Worm (Caenorhabditis elegans) whole organism, L2 larva: ENCODE measurements around the gene hmt-1.

ENCODE experiments used
- C34F6.9 ChIP-seq: fragments of 150-350 bp; optimal IDR thresholded peaks from 2 replicates; lab custom pipeline; 2014; ENCODE audit warnings: missing biosample characterization, missing genetic modification characterization
- F13H6.1 ChIP-seq: sonication (generic microtip); optimal IDR thresholded peaks from 2 replicates; lab custom pipeline; 2016; ENCODE audit warnings: missing genetic modification characterization, missing compliant biosample characterization
- Y55F3AM.14 ChIP-seq: fragments of 200-800 bp; sonication (Bioruptor generic); optimal IDR thresholded peaks from 2 replicates; lab custom pipeline; 2018; ENCODE audit warnings: mild to moderate bottlenecking, missing genetic modification characterization, missing compliant biosample characterization
- ZK546.5 ChIP-seq: sonication (generic microtip); optimal IDR thresholded peaks from 2 replicates; lab custom pipeline; 2017; ENCODE audit warnings: missing biosample characterization, missing genetic modification characterization
- alr-1 ChIP-seq: fragments of 150-350 bp; optimal IDR thresholded peaks from 2 replicates; lab custom pipeline; 2014; ENCODE audit warnings: missing biosample characterization, missing genetic modification characterization
- aly-2 ChIP-seq: fragments of 150-350 bp; optimal IDR thresholded peaks from 2 replicates; lab custom pipeline; 2014; ENCODE audit warnings: missing biosample characterization, missing genetic modification characterization
- ama-1 ChIP-seq: fragments of 150-350 bp; optimal IDR thresholded peaks from 2 replicates; lab custom pipeline; 2018; ENCODE audit warnings: inconsistent platforms
- blmp-1 ChIP-seq: sonication (generic microtip); optimal IDR thresholded peaks from 2 replicates; lab custom pipeline; 2017; ENCODE audit warnings: missing genetic modification characterization, mild to moderate bottlenecking, missing compliant biosample characterization, antibody characterized with exemption, moderate library complexity; ENCODE audit not compliant: insufficient read depth
- ceh-16 ChIP-seq: fragments of 150-350 bp; optimal IDR thresholded peaks from 2 replicates; lab custom pipeline; 2014; ENCODE audit warnings: missing biosample characterization, missing genetic modification characterization
- crh-2 ChIP-seq: sonication (generic microtip); optimal IDR thresholded peaks from 2 replicates; lab custom pipeline; 2017; ENCODE audit warnings: missing biosample characterization, missing genetic modification characterization
- dmd-4 ChIP-seq: sonication (generic microtip); optimal IDR thresholded peaks from 2 replicates; lab custom pipeline; 2017; ENCODE audit warnings: missing biosample characterization, missing genetic modification characterization
- elt-1 ChIP-seq: fragments of 150-350 bp; optimal IDR thresholded peaks from 2 replicates; lab custom pipeline; 2014; ENCODE audit warnings: missing biosample characterization, missing genetic modification characterization
- elt-3 ChIP-seq: sonication (generic microtip); optimal IDR thresholded peaks from 2 replicates; lab custom pipeline; 2017; ENCODE audit warnings: missing biosample characterization, missing genetic modification characterization
- fos-1 ChIP-seq: fragments of 150-350 bp; optimal IDR thresholded peaks from 2 replicates; lab custom pipeline; 2014; ENCODE audit warnings: missing biosample characterization, missing genetic modification characterization
- gmeb-1 ChIP-seq: fragments of 150-350 bp; optimal IDR thresholded peaks from 2 replicates; lab custom pipeline; 2014; ENCODE audit warnings: missing biosample characterization, missing genetic modification characterization
- lin-11 ChIP-seq: fragments of 150-350 bp; sonication (generic microtip); optimal IDR thresholded peaks from 2 replicates; lab custom pipeline; 2014; ENCODE audit warnings: missing biosample characterization, missing genetic modification characterization, inconsistent platforms, mixed read lengths
- lin-13 ChIP-seq: fragments of 150-350 bp; optimal IDR thresholded peaks from 2 replicates; lab custom pipeline; 2014; ENCODE audit warnings: missing biosample characterization, missing genetic modification reagents, missing genetic modification characterization
- lsy-2 ChIP-seq, 2 experiments: fragments of 150-350 bp in 1 of 2; sonication (generic microtip) in 1 of 2; optimal IDR thresholded peaks; 2 replicates each; lab custom pipeline; 2014 to 2017; ENCODE audit warnings: missing biosample characterization in 2 of 2, missing genetic modification characterization in 2 of 2
- mab-5 ChIP-seq: fragments of 150-350 bp; optimal IDR thresholded peaks from 2 replicates; lab custom pipeline; 2014; ENCODE audit warnings: missing biosample characterization, missing genetic modification characterization
- mdl-1 ChIP-seq, 2 experiments: fragments of 150-350 bp in 1 of 2; sonication (generic microtip) in 1 of 2; optimal IDR thresholded peaks; 2 replicates each; lab custom pipeline; 2017; ENCODE audit warnings: missing biosample characterization in 2 of 2, missing genetic modification characterization in 2 of 2
- nhr-11 ChIP-seq: fragments of 150-350 bp; optimal IDR thresholded peaks from 2 replicates; lab custom pipeline; 2014; ENCODE audit warnings: missing biosample characterization, missing genetic modification characterization
- nhr-12 ChIP-seq: fragments of 150-350 bp; optimal IDR thresholded peaks from 2 replicates; lab custom pipeline; 2014; ENCODE audit warnings: missing biosample characterization, missing genetic modification characterization
- nhr-129 ChIP-seq: fragments of 150-350 bp; optimal IDR thresholded peaks from 2 replicates; lab custom pipeline; 2014; ENCODE audit warnings: missing biosample characterization, missing genetic modification characterization
- nhr-21 ChIP-seq: fragments of 150-350 bp; optimal IDR thresholded peaks from 2 replicates; lab custom pipeline; 2014; ENCODE audit warnings: missing biosample characterization, missing genetic modification characterization
- nhr-23 ChIP-seq: fragments of 150-350 bp; optimal IDR thresholded peaks from 2 replicates; lab custom pipeline; 2014; ENCODE audit warnings: missing biosample characterization, missing genetic modification reagents, missing genetic modification characterization
- nhr-237 ChIP-seq: fragments of 150-350 bp; optimal IDR thresholded peaks from 2 replicates; lab custom pipeline; 2014; ENCODE audit warnings: missing biosample characterization, missing genetic modification characterization
- nhr-25 ChIP-seq: fragments of 150-350 bp; sonication (generic microtip); optimal IDR thresholded peaks from 3 replicates; lab custom pipeline; 2014; ENCODE audit warnings: missing biosample characterization, missing genetic modification characterization
- nhr-6 ChIP-seq: fragments of 150-350 bp; optimal IDR thresholded peaks from 2 replicates; lab custom pipeline; 2014; ENCODE audit warnings: missing biosample characterization, missing genetic modification characterization
- nhr-77 ChIP-seq: fragments of 150-350 bp; optimal IDR thresholded peaks from 2 replicates; lab custom pipeline; 2014; ENCODE audit warnings: missing biosample characterization, missing genetic modification characterization
- peb-1 ChIP-seq: fragments of 150-350 bp; optimal IDR thresholded peaks from 2 replicates; lab custom pipeline; 2014; ENCODE audit warnings: missing biosample characterization, missing genetic modification characterization
- sem-4 ChIP-seq: fragments of 150-350 bp; optimal IDR thresholded peaks from 2 replicates; lab custom pipeline; 2014; ENCODE audit warnings: missing biosample characterization, missing genetic modification reagents, missing genetic modification characterization
- skn-1 ChIP-seq: sonication (generic microtip); optimal IDR thresholded peaks from 2 replicates; lab custom pipeline; 2017; ENCODE audit warnings: missing biosample characterization, missing genetic modification characterization
- sma-3 ChIP-seq: sonication (generic microtip); optimal IDR thresholded peaks from 2 replicates; lab custom pipeline; 2016; ENCODE audit warnings: missing genetic modification reagents, missing genetic modification characterization, missing compliant biosample characterization
- sma-9 ChIP-seq, 2 experiments: fragments of 150-350 bp in 1 of 2; sonication (generic microtip) in 1 of 2; optimal IDR thresholded peaks; 2 replicates each; lab custom pipeline; 2014 to 2016; ENCODE audit warnings: missing genetic modification characterization in 2 of 2, mild to moderate bottlenecking in 1 of 2, missing biosample characterization in 1 of 2, missing compliant biosample characterization in 1 of 2, missing genetic modification reagents in 1 of 2, moderate library complexity in 1 of 2
- snpc-4 ChIP-seq: fragments of 150-350 bp; optimal IDR thresholded peaks from 2 replicates; lab custom pipeline; 2014; ENCODE audit warnings: missing biosample characterization, missing genetic modification characterization
- unc-39 ChIP-seq: fragments of 150-350 bp; optimal IDR thresholded peaks from 2 replicates; lab custom pipeline; 2014; ENCODE audit warnings: missing biosample characterization, missing genetic modification characterization
- unc-55 ChIP-seq: fragments of 150-350 bp; sonication (generic microtip); optimal IDR thresholded peaks from 3 replicates; lab custom pipeline; 2014; ENCODE audit warnings: missing biosample characterization, missing genetic modification reagents, missing genetic modification characterization
- unc-62 ChIP-seq: fragments of 150-350 bp; optimal IDR thresholded peaks from 2 replicates; lab custom pipeline; 2014; ENCODE audit warnings: missing biosample characterization, missing genetic modification reagents, missing genetic modification characterization
- zag-1 ChIP-seq: fragments of 150-350 bp; optimal IDR thresholded peaks from 2 replicates; lab custom pipeline; 2014; ENCODE audit warnings: missing biosample characterization, missing genetic modification characterization
- ztf-1 ChIP-seq: fragments of 200-800 bp; sonication (Bioruptor generic); conservative IDR thresholded peaks from 2 replicates; pipeline ENCODE4 v1.3.6; 2022; ENCODE audit warnings: missing genetic modification characterization, missing compliant biosample characterization
- ztf-11 ChIP-seq: sonication (generic microtip); optimal IDR thresholded peaks from 2 replicates; lab custom pipeline; 2017; ENCODE audit warnings: missing biosample characterization, missing genetic modification characterization
- ztf-4 ChIP-seq: fragments of 150-350 bp; optimal IDR thresholded peaks from 2 replicates; lab custom pipeline; 2014; ENCODE audit warnings: missing biosample characterization, missing genetic modification characterization

hmt-1 gene

DNA sequence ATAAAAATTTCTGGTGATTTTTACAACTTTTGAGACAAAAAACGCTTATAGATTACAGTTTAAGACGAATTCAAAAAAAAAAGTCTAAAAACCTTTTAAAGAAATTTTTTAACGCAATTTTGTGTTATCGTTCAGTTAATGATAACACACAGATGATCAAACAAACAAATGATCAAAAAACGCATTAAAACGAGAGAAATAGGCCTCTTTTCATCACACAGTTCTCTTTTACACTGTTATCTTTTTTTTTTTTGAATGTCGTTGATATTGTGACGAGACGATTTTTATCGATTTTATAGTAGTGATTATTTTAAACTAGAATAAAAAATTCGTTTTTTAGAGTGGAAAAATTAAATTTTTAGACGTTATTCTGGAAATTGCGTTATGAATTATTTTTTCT is 40.0 kb downstream of the hmt-1 start:
- TF ChIP-seq lin-13 (GFP tag; lab: Kevin White, UChicago) (no peak), F13H6.1 (tag; lab: Kevin White, UChicago) (no peak), ZK546.5 (tag; lab: Kevin White, UChicago) (no peak), nhr-25 (tag; lab: Kevin White, UChicago) (peak; percentile 3), Y55F3AM.14 (GFP tag; lab: Kevin White, UChicago) (no peak), nhr-23 (tag; lab: Kevin White, UChicago) (no peak), ztf-1 (GFP tag; lab: Robert Waterston, UW) (no peak), sem-4 (tag; lab: Kevin White, UChicago) (no peak), sma-9 (GFP tag; optimal IDR thresholded peaks at IDR 0.05; lab: Kevin White, UChicago) (peak; percentile 46), sma-9 (tag; optimal IDR thresholded peaks at IDR 0.05; lab: Kevin White, UChicago) (no peak), nhr-77 (tag; lab: Kevin White, UChicago) (no peak), nhr-21 (tag; lab: Kevin White, UChicago) (no peak), crh-2 (tag; lab: Kevin White, UChicago) (peak; percentile 51), fos-1 (peak; percentile 86), lsy-2 (tag; optimal IDR thresholded peaks at IDR 0.05; lab: Kevin White, UChicago) (no peak), blmp-1 (tag; lab: Kevin White, UChicago) (peak; percentile 10), ztf-11 (no peak)
- TF ChIP-seq, all 48 proteins: peak for 5

ce11 chrIII:11054532-11055265 is 45.1 kb downstream of the hmt-1 start:
- peak; percentile 7 for TF ChIP-seq blmp-1 (tag; lab: Kevin White, UChicago)
- TF ChIP-seq snpc-4 (tag; lab: Kevin White, UChicago): peak; percentile 41
- peak; percentile 38 to 71 for TF ChIP-seq lsy-2 (tag; optimal IDR thresholded peaks at IDR 0.05; lab: Kevin White, UChicago)
- peak; percentile 69 for TF ChIP-seq nhr-21 (tag; lab: Kevin White, UChicago)
- no peak for TF ChIP-seq ztf-11
- TF ChIP-seq peb-1 (tag; lab: Kevin White, UChicago): no peak
- TF ChIP-seq F13H6.1 (tag; lab: Kevin White, UChicago): peak; percentile 88
- peak; percentile 2 for TF ChIP-seq ztf-4 (tag; lab: Kevin White, UChicago)
- peak; percentile 60 for TF ChIP-seq lin-13 (GFP tag; lab: Kevin White, UChicago)
- peak; percentile 80 for TF ChIP-seq fos-1
- peak; percentile 49 for TF ChIP-seq sem-4 (tag; lab: Kevin White, UChicago)
- no peak for TF ChIP-seq ama-1
- no peak for TF ChIP-seq unc-62 (GFP tag; lab: Kevin White, UChicago)
- TF ChIP-seq aly-2 (tag; lab: Kevin White, UChicago): no peak
- TF ChIP-seq mab-5: no peak
- TF ChIP-seq ceh-16: no peak
- no peak for TF ChIP-seq elt-1
- no peak for TF ChIP-seq nhr-6
- TF ChIP-seq C34F6.9 (tag; lab: Kevin White, UChicago): peak; percentile 55
- TF ChIP-seq zag-1 (tag; lab: Kevin White, UChicago): peak; percentile 34
- TF ChIP-seq nhr-11: no peak
- TF ChIP-seq elt-3: no peak
- no peak for TF ChIP-seq skn-1 (tag; lab: Kevin White, UChicago)
- TF ChIP-seq mdl-1 (tag; optimal IDR thresholded peaks at IDR 0.05; lab: Kevin White, UChicago): peak; percentile 7 to 43
- TF ChIP-seq unc-39: no peak
- TF ChIP-seq Y55F3AM.14 (GFP tag; lab: Kevin White, UChicago): peak; percentile 60
- TF ChIP-seq nhr-129: peak; percentile 67
- TF ChIP-seq nhr-25 (tag; lab: Kevin White, UChicago): peak; percentile 77
- TF ChIP-seq ztf-1 (GFP tag; lab: Robert Waterston, UW): no peak
- no peak for TF ChIP-seq alr-1 (tag; lab: Kevin White, UChicago)
- TF ChIP-seq crh-2 (tag; lab: Kevin White, UChicago): peak; percentile 94
- TF ChIP-seq nhr-12: no peak
- peak; percentile 9 for TF ChIP-seq sma-9 (GFP tag; optimal IDR thresholded peaks at IDR 0.05; lab: Kevin White, UChicago)
- no peak for TF ChIP-seq sma-9 (tag; optimal IDR thresholded peaks at IDR 0.05; lab: Kevin White, UChicago)
- no peak for TF ChIP-seq dmd-4 (tag; lab: Kevin White, UChicago)
- TF ChIP-seq lin-11 (tag; lab: Kevin White, UChicago): no peak
- peak; percentile 64 for TF ChIP-seq unc-55 (GFP tag; lab: Kevin White, UChicago)
- no peak for TF ChIP-seq nhr-237 (tag; lab: Kevin White, UChicago)
- TF ChIP-seq sma-3 (GFP tag; lab: Kevin White, UChicago): peak; percentile 53
- TF ChIP-seq gmeb-1 (tag; lab: Kevin White, UChicago): peak; percentile 44
- TF ChIP-seq nhr-77 (tag; lab: Kevin White, UChicago): no peak
